Worm (Caenorhabditis elegans) whole organism, L4/young adult: Measurements from ENCODE around the gene cox-6B.
"Not testable (repeated sequence)": the region's sequence is repeated elsewhere in the genome, so short reads cannot be mapped to it uniquely, and the experiment has no call there.

Experiments
- W03F9.2 ChIP-seq: fragments of 150-350 bp; optimal IDR thresholded peaks from 2 replicates; lab custom pipeline; 2014; ENCODE audit warnings: missing biosample characterization, missing genetic modification characterization
- dao-5 ChIP-seq: sonication (generic microtip); optimal IDR thresholded peaks from 2 replicates; lab custom pipeline; 2016; ENCODE audit warnings: missing genotype, missing genetic modification characterization, moderate library complexity, missing compliant biosample characterization
- him-1 ChIP-seq: sonication (generic microtip); optimal IDR thresholded peaks from 2 replicates; lab custom pipeline; 2016; ENCODE audit warnings: missing genotype, missing genetic modification reagents, missing genetic modification characterization, missing compliant biosample characterization

Gene cox-6B

DNA sequence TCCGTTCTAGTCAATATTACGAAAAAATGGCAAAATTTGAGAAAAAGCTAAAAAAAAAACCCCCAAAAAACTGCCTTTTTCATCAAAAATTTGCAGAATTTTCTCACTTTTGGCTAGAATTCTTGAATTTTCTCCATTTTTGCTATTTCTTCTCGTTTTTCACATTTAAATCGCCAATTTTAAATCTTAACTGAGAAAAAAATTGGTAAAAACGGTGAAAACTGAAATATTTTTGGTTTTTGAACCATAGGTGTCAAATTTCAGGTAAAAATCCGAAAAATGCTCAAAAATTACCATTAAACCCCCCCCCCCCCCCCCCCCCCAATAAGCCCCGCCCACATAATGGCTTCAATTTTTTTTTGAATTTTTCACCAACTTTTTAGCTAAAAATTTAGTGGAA lies at the start of gene cox-6B:
TSS of gene cox-6B (plus strand) at position 301 of the 400 bp plus-strand sequence.
- not testable (repeated sequence) for TF ChIP-seq W03F9.2 (tag; lab: Kevin White, UChicago); dao-5; him-1 (tag; lab: Kevin White, UChicago)

DNA sequence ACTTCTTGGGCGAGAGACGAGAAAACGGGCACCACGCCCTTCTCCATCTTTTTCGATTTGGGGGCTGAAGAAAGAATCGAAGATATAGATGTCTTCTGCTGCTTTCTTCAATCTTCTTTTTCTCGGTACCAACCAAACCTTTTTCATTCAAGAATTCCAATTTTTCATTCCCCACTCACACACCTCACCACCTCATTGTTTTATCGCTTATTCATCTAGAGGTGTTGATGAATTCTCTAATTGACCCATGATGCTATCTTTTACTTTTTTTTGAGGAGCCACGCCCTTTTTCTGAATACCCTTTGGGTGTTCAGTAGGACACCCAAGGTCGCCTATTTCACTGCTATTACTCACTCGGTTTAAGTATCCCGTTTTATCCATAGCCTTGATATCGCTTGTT lies 47.9 kb upstream of the cox-6B start:
- TF ChIP-seq him-1 (tag; lab: Kevin White, UChicago) (no peak), W03F9.2 (tag; lab: Kevin White, UChicago) (no peak), dao-5 (no peak)

DNA sequence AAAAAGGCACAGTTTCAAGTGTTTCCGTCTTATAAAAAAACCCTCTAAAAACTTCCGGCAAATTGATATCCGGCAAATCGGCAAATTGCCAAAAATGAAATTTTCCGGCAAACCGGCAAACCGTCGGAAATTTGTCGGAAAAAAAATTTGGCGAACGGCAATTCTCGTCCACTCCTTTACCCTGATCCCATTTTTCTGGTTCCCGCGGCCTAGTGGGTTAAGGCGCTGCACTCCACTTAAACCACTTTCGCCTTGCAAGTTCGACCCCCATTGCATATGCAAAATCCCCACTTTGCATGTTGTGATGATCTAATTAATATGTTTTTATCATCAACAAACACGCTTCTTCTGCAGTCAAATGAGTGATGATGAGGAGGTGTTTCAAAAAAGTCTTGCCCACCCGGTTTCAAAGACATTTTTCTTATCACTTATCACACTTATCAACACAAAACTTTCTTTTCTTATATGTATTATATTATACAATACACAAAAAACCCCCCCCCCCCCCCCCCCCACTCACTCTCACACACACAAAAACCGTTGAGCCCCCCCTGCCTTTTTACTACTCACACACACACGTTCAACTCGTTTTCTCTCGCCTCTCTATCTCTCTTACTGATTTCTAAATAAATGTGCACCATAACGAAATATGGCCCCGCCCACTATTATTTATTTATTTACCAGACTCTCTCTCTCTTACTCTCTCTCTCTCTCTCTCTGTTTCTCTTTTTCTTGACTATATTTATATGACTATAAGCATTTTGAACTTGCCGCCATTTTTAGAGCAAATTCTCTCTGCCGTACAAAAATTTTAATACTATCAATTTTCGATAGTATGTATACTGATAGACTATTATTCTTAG lies 46.5 kb upstream of the cox-6B start:
- no peak for TF ChIP-seq W03F9.2 (tag; lab: Kevin White, UChicago)
- TF ChIP-seq dao-5: no peak
- TF ChIP-seq him-1 (tag; lab: Kevin White, UChicago): no peak

DNA sequence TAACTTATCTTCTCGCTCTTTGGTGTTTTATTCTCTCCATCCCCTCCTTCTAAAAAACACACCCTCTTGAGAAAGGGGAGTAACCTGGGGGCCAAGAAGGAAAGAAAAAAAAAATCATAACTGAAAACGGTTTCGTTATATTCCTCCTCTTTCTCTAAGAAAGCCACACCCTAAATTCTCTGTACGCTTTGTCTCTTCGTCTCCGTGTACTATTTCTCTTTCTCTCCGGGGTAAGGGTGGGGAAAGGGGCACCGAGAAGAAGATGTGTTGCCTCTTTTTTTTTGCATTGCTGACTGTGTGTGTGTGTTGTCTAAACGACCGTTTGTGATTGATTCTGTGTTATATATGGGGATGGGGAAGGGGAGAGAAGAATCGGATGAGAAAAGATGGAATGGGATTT lies 43.3 kb upstream of the cox-6B start:
- TF ChIP-seq dao-5 (no peak), him-1 (tag; lab: Kevin White, UChicago) (no peak), W03F9.2 (tag; lab: Kevin White, UChicago) (no peak)

DNA sequence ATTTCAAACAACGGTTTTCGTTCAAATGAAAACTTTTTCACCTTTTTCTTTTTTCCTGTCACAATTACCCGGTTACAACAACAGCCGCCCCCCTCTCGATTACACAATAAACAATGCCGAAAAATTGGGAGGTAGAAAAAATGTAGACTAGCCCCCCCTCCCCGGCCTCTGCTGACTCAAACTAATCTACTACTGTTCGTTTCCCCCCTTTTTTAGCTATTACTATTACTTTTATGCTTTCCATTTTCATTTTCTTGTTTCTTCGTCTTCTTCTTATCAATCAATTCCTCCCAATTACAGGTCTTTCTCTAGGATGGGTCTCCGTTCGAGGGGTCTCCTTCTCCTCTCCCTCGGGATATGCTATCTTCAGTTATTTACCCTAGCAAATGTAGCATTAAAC lies 41.7 kb upstream of the cox-6B start, which contains the start of gene let-805:
TSS of gene let-805 (plus strand) at position 301 of the 400 bp plus-strand sequence.
- TF ChIP-seq him-1 (tag; lab: Kevin White, UChicago) (no peak), W03F9.2 (tag; lab: Kevin White, UChicago) (no peak), dao-5 (no peak)

DNA sequence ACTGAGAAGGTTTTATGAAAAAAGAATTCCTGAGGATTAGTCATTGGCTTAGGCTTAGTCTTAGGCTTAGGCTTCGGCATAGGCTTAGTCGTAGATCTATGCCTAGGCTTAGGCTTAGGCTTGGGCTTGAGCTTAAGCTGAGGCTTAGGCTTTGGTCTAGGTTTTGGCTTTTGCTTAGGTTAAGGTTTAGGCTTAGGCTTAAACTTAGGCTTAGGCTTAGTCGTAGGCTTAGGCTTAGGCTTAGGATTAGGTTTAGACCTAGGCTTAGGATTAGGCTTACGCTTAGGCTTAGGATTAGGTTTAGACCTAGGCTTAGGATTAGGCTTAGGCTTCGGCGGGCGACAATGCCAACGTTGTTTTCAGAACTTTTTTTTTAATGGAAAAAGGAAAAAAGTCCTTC lies 24.0 kb upstream of the cox-6B start:
- TF ChIP-seq him-1 (tag; lab: Kevin White, UChicago): no peak

DNA sequence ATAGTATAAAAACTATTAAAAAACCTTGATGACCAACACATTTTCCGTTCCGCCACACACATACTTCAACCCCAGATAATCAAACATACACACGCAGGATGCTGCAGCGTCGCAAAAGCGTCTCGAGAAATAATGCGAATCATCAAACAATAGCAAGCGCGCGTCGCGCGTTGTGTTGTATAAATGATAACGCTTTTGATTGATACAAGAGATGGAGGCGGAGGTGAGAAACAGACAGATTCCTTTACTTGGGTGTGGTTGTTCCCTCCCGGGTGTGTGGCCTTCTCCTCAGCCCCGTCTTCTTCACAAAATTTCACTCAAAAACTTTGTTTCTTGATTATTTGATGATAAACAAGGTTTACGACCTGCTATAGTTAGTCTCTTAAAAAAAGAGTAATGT lies 23.4 kb upstream of the cox-6B start:
- no peak for TF ChIP-seq dao-5
- no peak for TF ChIP-seq W03F9.2 (tag; lab: Kevin White, UChicago)
- no peak for TF ChIP-seq him-1 (tag; lab: Kevin White, UChicago)

DNA sequence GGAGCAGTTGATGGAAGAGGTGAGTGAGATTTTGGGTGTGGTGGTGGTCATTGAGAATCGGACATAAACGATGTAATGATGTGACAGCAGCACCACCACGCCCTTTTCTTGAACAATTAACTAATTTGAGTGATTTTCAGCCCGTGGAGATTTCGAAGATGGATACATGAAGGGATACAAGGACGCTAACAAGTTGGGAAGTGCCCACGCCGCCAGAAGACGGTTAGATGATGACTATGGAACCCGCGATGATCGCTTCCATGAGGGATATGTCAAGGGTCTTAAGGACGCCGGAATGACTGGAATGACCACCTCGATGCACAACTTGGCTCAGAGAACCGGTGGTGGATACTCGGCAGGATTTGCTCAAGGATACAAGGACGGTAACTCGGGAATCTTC lies 21.4 kb upstream of the cox-6B start:
- no peak for TF ChIP-seq W03F9.2 (tag; lab: Kevin White, UChicago)
- TF ChIP-seq dao-5: no peak
- no peak for TF ChIP-seq him-1 (tag; lab: Kevin White, UChicago)

DNA sequence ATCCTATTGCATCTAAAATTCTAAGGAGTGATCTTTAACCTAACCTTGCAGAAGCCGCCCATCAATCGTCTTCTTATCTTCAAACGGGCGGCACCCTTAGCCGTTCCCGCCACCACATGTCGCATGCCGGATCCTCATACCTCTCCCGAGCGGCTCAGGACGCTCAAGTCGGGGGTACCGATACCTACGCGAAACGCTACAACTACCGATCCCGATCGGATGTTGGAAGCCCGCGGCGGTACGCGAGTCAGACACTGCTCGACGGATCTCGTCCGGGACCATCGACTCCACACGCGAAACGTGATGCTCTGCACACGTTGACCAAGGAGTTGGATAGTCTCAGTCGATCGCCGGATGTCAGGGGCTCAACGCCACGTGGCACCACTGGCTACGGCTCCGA lies 20.1 kb upstream of the cox-6B start:
- no peak for TF ChIP-seq W03F9.2 (tag; lab: Kevin White, UChicago)
- no peak for TF ChIP-seq him-1 (tag; lab: Kevin White, UChicago)
- no peak for TF ChIP-seq dao-5

DNA sequence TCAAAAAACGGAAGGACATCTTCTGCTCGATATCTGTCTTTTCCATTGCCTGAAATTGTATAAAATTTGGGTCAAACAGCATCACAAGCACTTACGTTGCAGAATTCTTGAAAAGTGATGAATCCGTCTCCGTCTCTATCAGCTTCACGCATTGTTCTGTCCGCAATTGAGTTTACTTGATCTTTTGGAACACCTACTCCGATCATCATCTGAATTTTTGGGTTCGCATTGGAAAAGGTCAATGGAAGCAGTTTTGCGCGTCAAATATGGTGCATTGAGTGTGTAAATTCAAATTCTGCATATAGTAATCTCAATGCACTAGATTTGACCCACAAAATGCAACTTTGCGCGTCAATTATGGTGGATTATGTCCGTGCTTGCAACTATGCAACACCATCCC lies 17.9 kb upstream of the cox-6B start:
- no peak for TF ChIP-seq him-1 (tag; lab: Kevin White, UChicago)
- no peak for TF ChIP-seq dao-5
- no peak for TF ChIP-seq W03F9.2 (tag; lab: Kevin White, UChicago)

DNA sequence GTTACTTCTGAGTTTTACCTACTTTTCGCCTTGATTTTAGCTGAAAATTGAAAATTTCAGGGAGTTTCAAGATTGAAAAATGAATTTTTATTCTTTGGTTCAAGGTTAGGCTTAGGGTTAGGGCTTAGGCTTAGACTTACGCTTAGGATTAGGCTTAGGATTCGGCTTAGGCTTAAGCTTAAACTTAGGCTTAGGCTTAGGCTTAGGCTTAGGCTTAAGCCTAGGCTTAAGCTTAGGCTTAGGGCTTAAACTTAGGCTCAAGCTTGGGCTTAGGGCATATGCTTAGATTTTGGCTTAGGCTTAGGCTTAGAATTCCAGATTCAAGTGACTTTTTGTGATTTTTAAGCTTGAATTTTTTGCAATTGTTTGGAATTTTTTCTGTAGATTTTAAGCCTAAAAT lies 16.1 kb upstream of the cox-6B start:
- TF ChIP-seq him-1 (tag; lab: Kevin White, UChicago): no peak
- TF ChIP-seq W03F9.2 (tag; lab: Kevin White, UChicago): no peak
- TF ChIP-seq dao-5: no peak

DNA sequence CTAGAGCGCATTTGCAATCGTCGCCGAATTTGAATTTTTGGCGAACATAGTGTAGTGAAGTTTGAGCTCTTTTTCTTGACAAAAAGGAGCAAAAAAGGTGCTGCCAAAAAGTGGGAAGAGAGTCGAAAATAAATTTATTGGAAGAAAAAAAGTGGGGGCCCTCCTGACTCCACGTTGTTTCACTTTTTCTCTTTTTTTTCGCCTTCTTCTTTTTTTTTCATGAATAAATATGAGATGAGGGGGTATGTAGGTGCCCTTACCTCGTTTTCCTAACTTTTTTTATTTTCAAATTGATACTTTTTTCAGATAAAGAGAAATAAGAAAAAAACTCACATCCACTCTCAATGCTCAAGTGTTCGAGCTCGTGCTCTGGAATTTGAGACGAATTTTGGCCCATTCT lies 13.4 kb upstream of the cox-6B start, which contains the start of the genes Y71H2AL.2, Y71H2AL.4 and pbo-1:
TSS of gene Y71H2AL.2 (plus strand) at position 301 of the 400 bp plus-strand sequence.
TSS of gene Y71H2AL.4 (plus strand) at position 345 of the 400 bp plus-strand sequence.
TSS of gene pbo-1 (minus strand) at position 400 of the 400 bp plus-strand sequence.
- TF ChIP-seq W03F9.2 (tag; lab: Kevin White, UChicago): no peak
- no peak for TF ChIP-seq dao-5
- TF ChIP-seq him-1 (tag; lab: Kevin White, UChicago): no peak

DNA sequence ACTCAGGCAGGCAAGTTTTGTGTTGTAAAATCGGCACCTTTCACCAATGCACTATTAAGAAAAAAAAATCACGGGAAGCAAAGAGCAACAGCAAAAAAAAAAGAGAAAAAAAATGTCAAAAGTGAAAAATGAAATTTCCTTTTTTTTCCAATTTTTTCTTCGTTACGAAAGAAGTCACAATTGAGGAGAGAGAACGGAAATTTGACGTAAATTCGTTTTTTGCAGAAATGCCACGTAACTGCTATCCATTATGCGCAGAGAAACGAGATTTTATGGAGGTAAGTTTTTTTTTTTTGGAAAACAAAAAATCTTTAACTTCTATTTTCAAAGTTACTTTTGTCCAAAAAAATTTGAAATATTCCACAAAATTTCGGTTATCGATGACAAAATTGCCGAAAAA lies 12.8 kb upstream of the cox-6B start:
- TF ChIP-seq him-1 (tag; lab: Kevin White, UChicago) (no peak), dao-5 (no peak), W03F9.2 (tag; lab: Kevin White, UChicago) (no peak)

DNA sequence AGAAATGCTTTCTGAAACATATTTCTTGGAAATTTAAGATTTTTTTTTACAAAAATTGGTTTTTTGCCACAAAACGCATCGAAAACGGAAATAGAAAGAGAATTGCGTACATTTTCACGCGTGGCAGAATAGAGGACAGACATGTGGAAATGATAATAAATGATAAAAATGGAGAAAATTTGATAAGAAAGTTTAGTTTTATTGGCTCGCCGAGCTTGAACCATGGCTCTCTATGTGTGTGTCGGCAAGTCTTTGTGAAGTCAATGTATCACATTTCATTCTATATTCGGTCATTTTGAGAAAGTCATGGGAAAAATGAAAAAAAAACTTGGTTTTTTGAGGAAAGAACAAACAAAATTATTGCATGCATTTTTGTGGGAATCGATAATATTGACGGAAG lies 12.1 kb upstream of the cox-6B start:
- TF ChIP-seq dao-5 (no peak), him-1 (tag; lab: Kevin White, UChicago) (no peak), W03F9.2 (tag; lab: Kevin White, UChicago) (no peak)
